Fruit fly (Drosophila melanogaster) whole organism, embryonic: ENCODE results near the gene ova.
A peak's percentile ranks its signal among the peaks of the same experiment; 100 is the strongest.

Source experiments
- Ada2b ChIP-seq: fragments of 200-800 bp; sonication (Bioruptor generic); IDR thresholded peaks from 2 replicates; pipeline ENCODE4 v1.3.6; 2022; ENCODE audit warnings: missing biosample characterization, missing genetic modification characterization
- B-H1 ChIP-seq: fragments of 200-800 bp; sonication (Bioruptor generic); IDR thresholded peaks from 3 replicates; pipeline ENCODE4 v1.3.6; 2022; ENCODE audit warnings: missing biosample characterization, missing genetic modification characterization
- BEAF-32 ChIP-seq: fragments of 200-800 bp; sonication (Bioruptor generic); optimal IDR thresholded peaks from 3 replicates; lab custom pipeline; 2017; ENCODE audit warnings: missing biosample characterization, missing genetic modification characterization, mild to moderate bottlenecking, moderate library complexity, missing genetic modification reagents
- CG10462 ChIP-seq: fragments of 200-800 bp; sonication (Bioruptor generic); optimal IDR thresholded peaks from 2 replicates; lab custom pipeline; 2016; ENCODE audit warnings: missing biosample characterization, missing genetic modification characterization
- CG11560 ChIP-seq: fragments of 200-800 bp; sonication (Bioruptor generic); IDR thresholded peaks from 3 replicates; pipeline ENCODE4 v1.3.6; 2022; ENCODE audit warnings: missing biosample characterization, missing genetic modification characterization
- CG13894 ChIP-seq: fragments of 200-800 bp; sonication (Bioruptor generic); optimal IDR thresholded peaks from 3 replicates; lab custom pipeline; 2018; ENCODE audit warnings: missing biosample characterization, mild to moderate bottlenecking, missing genetic modification characterization, moderate library complexity
- CG14441 ChIP-seq: fragments of 200-800 bp; sonication (Bioruptor generic); IDR thresholded peaks from 2 replicates; pipeline ENCODE4 v1.3.6; 2022; ENCODE audit warnings: missing biosample characterization, missing genetic modification characterization
- CG14710 ChIP-seq: fragments of 200-800 bp; sonication (Bioruptor generic); optimal IDR thresholded peaks from 3 replicates; lab custom pipeline; 2019; ENCODE audit warnings: missing biosample characterization, mild to moderate bottlenecking, missing genetic modification characterization, moderate library complexity
- CG14860 ChIP-seq: fragments of 200-800 bp; sonication (Bioruptor generic); IDR thresholded peaks from 3 replicates; pipeline ENCODE4 v1.3.6; 2022; ENCODE audit warnings: missing biosample characterization, missing genetic modification characterization; ENCODE audit not compliant: partially characterized antibody
- CG1603 ChIP-seq: fragments of 200-800 bp; sonication (Bioruptor generic); optimal IDR thresholded peaks from 2 replicates; lab custom pipeline; 2019; ENCODE audit warnings: missing biosample characterization, mild to moderate bottlenecking, missing genetic modification characterization, moderate library complexity
- CG2889 ChIP-seq: fragments of 200-800 bp; sonication (Bioruptor generic); IDR thresholded peaks from 3 replicates; pipeline ENCODE4 v1.3.6; 2022; ENCODE audit warnings: missing biosample characterization, missing genetic modification characterization
- CG31441 ChIP-seq: fragments of 200-800 bp; sonication (Bioruptor generic); IDR thresholded peaks from 2 replicates; pipeline ENCODE4 v1.3.6; 2022; ENCODE audit warnings: missing biosample characterization, missing genetic modification characterization
- CG32772 ChIP-seq: fragments of 200-800 bp; sonication (Bioruptor generic); IDR thresholded peaks from 2 replicates; pipeline ENCODE4 v1.3.6; 2022; ENCODE audit warnings: missing biosample characterization, missing genetic modification characterization
- CG3726 ChIP-seq: fragments of 200-800 bp; sonication (Bioruptor generic); IDR thresholded peaks from 3 replicates; pipeline ENCODE4, ENCODE4 v1.3.6; 2022; ENCODE audit warnings: missing biosample characterization, missing genetic modification characterization
- CG4424 ChIP-seq: fragments of 200-800 bp; sonication (Bioruptor generic); optimal IDR thresholded peaks from 3 replicates; lab custom pipeline; 2016; ENCODE audit warnings: missing biosample characterization, missing genetic modification characterization
- CG5953 ChIP-seq: fragments of 200-800 bp; sonication (Bioruptor generic); IDR thresholded peaks from 2 replicates; pipeline ENCODE4 v1.3.6; 2022; ENCODE audit warnings: missing biosample characterization, missing genetic modification characterization
- CG6175 ChIP-seq: fragments of 200-800 bp; sonication (Bioruptor generic); IDR thresholded peaks from 3 replicates; pipeline ENCODE4 v1.3.6; 2022; ENCODE audit warnings: missing biosample characterization, missing genetic modification characterization
- CG6813 ChIP-seq: fragments of 200-800 bp; sonication (Bioruptor generic); optimal IDR thresholded peaks from 2 replicates; lab custom pipeline; 2017; ENCODE audit warnings: missing biosample characterization, missing genetic modification characterization, mild to moderate bottlenecking, moderate library complexity, missing genetic modification reagents
- CG6854 ChIP-seq: fragments of 200-800 bp; sonication (Bioruptor generic); optimal IDR thresholded peaks from 3 replicates; lab custom pipeline; 2017; ENCODE audit warnings: missing biosample characterization, mild to moderate bottlenecking, missing genetic modification characterization
- CG8924 ChIP-seq: fragments of 200-800 bp; optimal IDR thresholded peaks from 3 replicates; lab custom pipeline; 2019; ENCODE audit warnings: missing biosample characterization, mild to moderate bottlenecking, missing genetic modification characterization, moderate library complexity
- CTCF ChIP-seq: fragments of 200-800 bp; sonication (Bioruptor generic); optimal IDR thresholded peaks from 2 replicates; lab custom pipeline; 2017; ENCODE audit warnings: missing biosample characterization, mild to moderate bottlenecking, missing genetic modification characterization, moderate library complexity
- Dad ChIP-seq: fragments of 200-800 bp; sonication (Bioruptor generic); optimal IDR thresholded peaks from 3 replicates; lab custom pipeline; 2016; ENCODE audit warnings: missing biosample characterization, missing genetic modification characterization
- Dfd ChIP-seq, 2 experiments: fragments of >200 bp; optimal IDR thresholded peaks; 2 replicates each; lab custom pipeline; 2017; ENCODE audit warnings: missing biosample characterization in 2 of 2, missing genetic modification characterization in 2 of 2
- Doc3 ChIP-seq: fragments of 200-800 bp; sonication (Bioruptor generic); IDR thresholded peaks from 3 replicates; pipeline ENCODE4 v1.3.6; 2022; ENCODE audit warnings: missing biosample characterization, missing genetic modification characterization; ENCODE audit not compliant: partially characterized antibody
- HHEX ChIP-seq: fragments of 200-800 bp; sonication (Bioruptor generic); optimal IDR thresholded peaks from 3 replicates; lab custom pipeline; 2017; ENCODE audit warnings: missing biosample characterization, mild to moderate bottlenecking, missing genetic modification characterization, missing genetic modification reagents
- Hand ChIP-seq: fragments of 200-800 bp; sonication (Bioruptor generic); optimal IDR thresholded peaks from 2 replicates; lab custom pipeline; 2017; ENCODE audit warnings: mild to moderate bottlenecking, missing biosample characterization, missing genetic modification reagents, missing genetic modification characterization
- HmgZ ChIP-seq: fragments of 200-800 bp; sonication (Bioruptor generic); optimal IDR thresholded peaks from 2 replicates; lab custom pipeline; 2018; ENCODE audit warnings: missing biosample characterization, mild to moderate bottlenecking, missing genetic modification characterization
- Optix ChIP-seq: fragments of 200-800 bp; sonication (Bioruptor generic); IDR thresholded peaks from 3 replicates; pipeline ENCODE4 v1.3.6; 2022; ENCODE audit warnings: missing biosample characterization, missing genetic modification characterization
- Sox100B ChIP-seq: fragments of 200-800 bp; sonication (Bioruptor generic); optimal IDR thresholded peaks from 3 replicates; lab custom pipeline; 2018; ENCODE audit warnings: missing biosample characterization, mild to moderate bottlenecking, missing genetic modification characterization
- Sox102F ChIP-seq: fragments of 200-800 bp; sonication (Bioruptor generic); optimal IDR thresholded peaks from 2 replicates; lab custom pipeline; 2018; ENCODE audit warnings: missing biosample characterization, mild to moderate bottlenecking, missing genetic modification characterization, moderate library complexity
- Sry-β ChIP-seq: fragments of 200-800 bp; sonication (Bioruptor generic); optimal IDR thresholded peaks from 2 replicates; lab custom pipeline; 2018; ENCODE audit warnings: missing biosample characterization, mild to moderate bottlenecking, missing genetic modification characterization, moderate library complexity
- bab2 ChIP-seq: fragments of 200-800 bp; sonication (Bioruptor generic); optimal IDR thresholded peaks from 2 replicates; lab custom pipeline; 2016; ENCODE audit warnings: missing biosample characterization, missing genetic modification characterization
- chif ChIP-seq, 2 experiments: fragments of 200-800 bp; sonication (Bioruptor generic); optimal IDR thresholded peaks; 3 replicates each; lab custom pipeline; 2016; ENCODE audit warnings: missing biosample characterization in 2 of 2, missing genetic modification characterization in 2 of 2
- chinmo ChIP-seq: fragments of 200-800 bp; sonication (Bioruptor generic); IDR thresholded peaks from 4 replicates; pipeline ENCODE4 v1.3.6; 2022; ENCODE audit warnings: missing biosample characterization, missing genetic modification characterization; ENCODE audit not compliant: partially characterized antibody
- chn ChIP-seq: fragments of 200-800 bp; sonication (Bioruptor generic); optimal IDR thresholded peaks from 2 replicates; lab custom pipeline; 2016; ENCODE audit warnings: missing biosample characterization, missing genetic modification characterization
- dimm ChIP-seq: fragments of 200-800 bp; sonication (Bioruptor generic); IDR thresholded peaks from 2 replicates; pipeline ENCODE4 v1.3.6; 2022; ENCODE audit warnings: missing biosample characterization, missing genetic modification characterization
- esg ChIP-seq: fragments of 200-800 bp; sonication (Bioruptor generic); conservative IDR thresholded peaks from 2 replicates; pipeline ENCODE4 v1.3.6; 2022; ENCODE audit warnings: missing biosample characterization, missing genetic modification characterization
- ewg ChIP-seq: fragments of 200-800 bp; sonication (Bioruptor generic); optimal IDR thresholded peaks from 3 replicates; lab custom pipeline; 2017; ENCODE audit warnings: mild to moderate bottlenecking, missing biosample characterization, missing genetic modification reagents, missing genetic modification characterization
- fd3F ChIP-seq: fragments of 200-800 bp; sonication (Bioruptor generic); optimal IDR thresholded peaks from 2 replicates; lab custom pipeline; 2018; ENCODE audit warnings: missing biosample characterization, mild to moderate bottlenecking, missing genetic modification characterization, moderate library complexity
- fd64A ChIP-seq: fragments of 200-800 bp; sonication (Bioruptor generic); optimal IDR thresholded peaks from 3 replicates; lab custom pipeline; 2018; ENCODE audit warnings: missing biosample characterization, mild to moderate bottlenecking, missing genetic modification characterization
- fu2 ChIP-seq: fragments of 200-800 bp; sonication (Bioruptor generic); optimal IDR thresholded peaks from 2 replicates; lab custom pipeline; 2016; ENCODE audit warnings: missing biosample characterization, missing genetic modification characterization
- gfzf ChIP-seq: fragments of 200-800 bp; sonication (Bioruptor generic); optimal IDR thresholded peaks from 2 replicates; lab custom pipeline; 2016; ENCODE audit warnings: missing biosample characterization, mild to moderate bottlenecking, missing genetic modification characterization, moderate library complexity
- her ChIP-seq: fragments of 200-800 bp; sonication (Bioruptor generic); optimal IDR thresholded peaks from 2 replicates; lab custom pipeline; 2016; ENCODE audit warnings: missing biosample characterization, missing genetic modification characterization
- hth ChIP-seq: fragments of >200 bp; optimal IDR thresholded peaks from 2 replicates; lab custom pipeline; 2017; ENCODE audit warnings: inconsistent platforms
- jigr1 ChIP-seq: fragments of 200-800 bp; sonication (Bioruptor generic); IDR thresholded peaks from 3 replicates; pipeline ENCODE4 v1.3.6; 2022; ENCODE audit warnings: missing biosample characterization, missing genetic modification characterization
- jing ChIP-seq: fragments of 200-800 bp; sonication (Bioruptor generic); optimal IDR thresholded peaks from 2 replicates; lab custom pipeline; 2018; ENCODE audit warnings: missing biosample characterization, mild to moderate bottlenecking, missing genetic modification characterization
- nom ChIP-seq: fragments of 200-800 bp; sonication (Bioruptor generic); optimal IDR thresholded peaks from 2 replicates; lab custom pipeline; 2017; ENCODE audit warnings: missing biosample characterization, missing genetic modification characterization, mild to moderate bottlenecking, moderate library complexity, missing genetic modification reagents
- odd ChIP-seq: fragments of 200-800 bp; sonication (Bioruptor generic); optimal IDR thresholded peaks from 2 replicates; lab custom pipeline; 2017; ENCODE audit warnings: missing biosample characterization, mild to moderate bottlenecking, missing genetic modification characterization
- pnt ChIP-seq: fragments of 200-800 bp; sonication (Bioruptor generic); optimal IDR thresholded peaks from 3 replicates; lab custom pipeline; 2016; ENCODE audit warnings: missing biosample characterization, missing genetic modification characterization
- tap ChIP-seq: fragments of 200-800 bp; optimal IDR thresholded peaks from 3 replicates; lab custom pipeline; 2019; ENCODE audit warnings: missing biosample characterization, mild to moderate bottlenecking, missing genetic modification characterization, moderate library complexity
- tll ChIP-seq, 2 experiments: fragments of 200-800 bp in 1 of 2; fragments of >200 bp in 1 of 2; sonication (Bioruptor generic) in 1 of 2; optimal IDR thresholded peaks; 2 replicates each; lab custom pipeline; 2017 to 2019; ENCODE audit warnings: missing biosample characterization in 2 of 2, missing genetic modification characterization in 2 of 2, mild to moderate bottlenecking in 1 of 2, moderate library complexity in 1 of 2

ova gene

dm6 chr2L:10200847-10201246 is 30.6 kb downstream of the ova start, which contains the start of the genes Ripalpha and RpL7 (continued):
- peak; percentile 91 for TF ChIP-seq chinmo
- TF ChIP-seq fu2 (GFP tag; lab: Kevin White, UChicago): peak; percentile 98
- peak; percentile 93 for TF ChIP-seq Hand (GFP tag; lab: Kevin White, UChicago)
- peak; percentile 97 for TF ChIP-seq CG5953 (GFP tag; lab: Robert Waterston, UW)
- peak; percentile 99 for TF ChIP-seq CG6813 (GFP tag; lab: Kevin White, UChicago)
- TF ChIP-seq CG3726: peak; percentile 92
- TF ChIP-seq Optix (GFP tag; lab: Robert Waterston, UW): peak; percentile 95
- no peak; the same call in none of the 2 replicates for TF ChIP-seq CG32772 (GFP tag; lab: Robert Waterston, UW)
- TF ChIP-seq HmgZ (tag; lab: Kevin White, UChicago): peak; percentile 98
- TF ChIP-seq fd3F (GFP tag; lab: Kevin White, UChicago): peak; percentile 93
- TF ChIP-seq ewg (GFP tag; lab: Kevin White, UChicago): peak; percentile 98
- TF ChIP-seq CG31441 (GFP tag; lab: Robert Waterston, UW): peak; percentile 96
- TF ChIP-seq dimm (GFP tag; lab: Robert Waterston, UW): peak; percentile 94
- peak; percentile 97 for TF ChIP-seq bab2 (GFP tag; lab: Kevin White, UChicago)
- peak; percentile 89 for TF ChIP-seq B-H1 (GFP tag; lab: Robert Waterston, UW)
- peak; percentile 77 for TF ChIP-seq gfzf (GFP tag; lab: Kevin White, UChicago)
- peak; percentile 50; the same call in 1 of the 3 replicates for TF ChIP-seq jigr1
- peak; percentile 97 for TF ChIP-seq chn (GFP tag; lab: Kevin White, UChicago)
- peak; percentile 98 for TF ChIP-seq CG1603 (tag; lab: Kevin White, UChicago)
- TF ChIP-seq CG6854: peak; percentile 92
- peak; percentile 75 for TF ChIP-seq CG14860 (GFP tag; lab: Robert Waterston, UW)
- peak; percentile 97 for TF ChIP-seq her (GFP tag; lab: Kevin White, UChicago)
- peak; percentile 97 for TF ChIP-seq CG13894 (tag; lab: Kevin White, UChicago)
- TF ChIP-seq CG6175: peak; percentile 97; the same call in 2 of the 3 replicates
- TF ChIP-seq Doc3 (GFP tag; lab: Robert Waterston, UW): peak; percentile 66; the same call in 2 of the 3 replicates
- TF ChIP-seq fd64A (GFP tag; lab: Kevin White, UChicago): peak; percentile 97
- no peak for TF ChIP-seq hth (lab: Kevin White, UChicago)
- peak; percentile 98 for TF ChIP-seq BEAF-32
- peak; percentile 85 for TF ChIP-seq pnt (GFP tag; lab: Kevin White, UChicago)
- peak; percentile 84 for TF ChIP-seq tap (tag; lab: Kevin White, UChicago)
- peak; percentile 99 for TF ChIP-seq Dad (GFP tag; lab: Kevin White, UChicago)
- TF ChIP-seq CG8924 (tag; lab: Kevin White, UChicago): peak; percentile 89
- peak; percentile 97 for TF ChIP-seq CG4424 (GFP tag; lab: Kevin White, UChicago)
- TF ChIP-seq CG10462 (GFP tag; lab: Kevin White, UChicago): peak; percentile 94
- peak; percentile 97 for TF ChIP-seq CG14710 (tag; lab: Kevin White, UChicago)
- peak; percentile 87 for TF ChIP-seq CG2889 (GFP tag; lab: Robert Waterston, UW)
- TF ChIP-seq Sry-β (GFP tag; lab: Kevin White, UChicago): peak; percentile 76
- TF ChIP-seq CG14441 (GFP tag; lab: Robert Waterston, UW): peak; percentile 93
- TF ChIP-seq nom: peak; percentile 96
- peak; percentile 88 for TF ChIP-seq Sox100B (GFP tag; lab: Kevin White, UChicago)
- peak in 1 of 2 experiments; percentile 72 for TF ChIP-seq tll (GFP tag; optimal IDR thresholded peaks at IDR 0.05; lab: Kevin White, UChicago)
- TF ChIP-seq Ada2b (GFP tag; lab: Robert Waterston, UW): peak; percentile 86
- peak; percentile 87 for TF ChIP-seq Sox102F
- peak; percentile 99 for TF ChIP-seq HHEX
- peak; percentile 63 for TF ChIP-seq esg (GFP tag; lab: Robert Waterston, UW)
- TF ChIP-seq CTCF (GFP tag; lab: Kevin White, UChicago): peak; percentile 77
- peak; percentile 88 for TF ChIP-seq jing (GFP tag; lab: Kevin White, UChicago)
- TF ChIP-seq chif (GFP tag; optimal IDR thresholded peaks at IDR 0.05; lab: Kevin White, UChicago): peak; percentile 96 to 99
- TF ChIP-seq Dfd (GFP tag; optimal IDR thresholded peaks at IDR 0.05; lab: Kevin White, UChicago): no peak
- TF ChIP-seq odd: peak; percentile 98
- TF ChIP-seq CG11560 (tag; lab: Robert Waterston, UW): peak; percentile 73; the same call in 2 of the 3 replicates
